Worm (Caenorhabditis elegans): ENCODE results near the gene srz-23.

DNA sequence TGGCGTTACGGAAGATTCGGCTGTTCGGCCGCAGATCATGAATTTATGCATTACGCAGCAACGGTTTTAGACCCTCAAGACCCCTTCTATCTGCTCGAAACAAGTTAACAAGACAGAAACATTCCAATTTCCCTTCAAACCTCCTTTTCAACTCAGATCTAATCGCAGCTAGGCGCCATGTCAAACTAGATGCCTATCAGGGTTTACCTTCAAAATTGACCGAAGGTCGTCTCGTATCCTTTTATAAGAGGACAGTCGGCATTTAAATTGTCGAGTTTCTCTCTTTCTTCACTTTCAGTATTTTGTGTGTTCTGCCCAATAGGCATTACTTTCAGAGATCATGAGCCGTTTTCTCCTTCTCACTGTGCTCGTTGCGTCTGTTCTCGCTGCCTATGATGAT lies 15.4 kb upstream of the srz-23 start, which contains the start of gene grd-13:
- no peak for TF ChIP-seq nhr-11 (tag; optimal IDR thresholded peaks at IDR 0.05)
- no peak for TF ChIP-seq egl-27 (tag; optimal IDR thresholded peaks at IDR 0.05)
- no peak for TF ChIP-seq mes-2 (tag; optimal IDR thresholded peaks at IDR 0.05; ENCODE audit: poor library complexity, severe bottlenecking)
- no peak for TF ChIP-seq ama-1 (optimal IDR thresholded peaks at IDR 0.05)
- TF ChIP-seq F26F4.8 (GFP tag; conservative IDR thresholded peaks at IDR 0.05) = no peak
- TF ChIP-seq unc-39 (tag; optimal IDR thresholded peaks at IDR 0.05) = no peak
- no peak for TF ChIP-seq lin-38 (GFP tag; IDR thresholded peaks at IDR 0.05)
- TF ChIP-seq Y105C5A.15 (GFP tag; IDR thresholded peaks at IDR 0.05) = no peak
- no peak for TF ChIP-seq F10B5.3 (tag; optimal IDR thresholded peaks at IDR 0.05)
- TF ChIP-seq ceh-82 (tag; optimal IDR thresholded peaks at IDR 0.05) = no peak
- TF ChIP-seq ztf-7 (tag; optimal IDR thresholded peaks at IDR 0.05) = no peak

Data from whole organism, L4 larva.